Fruit fly (Drosophila melanogaster) whole organism, embryonic: ENCODE data around the gene CG14395.
A peak's percentile ranks its signal among the peaks of the same experiment; 100 is the strongest.

Experiments
- Abd-B ChIP-seq: fragments of 200-800 bp; sonication (Bioruptor generic); optimal IDR thresholded peaks from 2 replicates; lab custom pipeline; 2018; ENCODE audit warnings: missing biosample characterization, mild to moderate bottlenecking, missing genetic modification characterization, moderate library complexity
- B-H1 ChIP-seq: fragments of 200-800 bp; sonication (Bioruptor generic); IDR thresholded peaks from 3 replicates; pipeline ENCODE4 v1.3.6; 2022; ENCODE audit warnings: missing biosample characterization, missing genetic modification characterization
- Bteb2 ChIP-seq: fragments of 200-800 bp; sonication (Bioruptor generic); optimal IDR thresholded peaks from 2 replicates; lab custom pipeline; 2016; ENCODE audit warnings: missing biosample characterization, missing genetic modification characterization
- CG10462 ChIP-seq: fragments of 200-800 bp; sonication (Bioruptor generic); optimal IDR thresholded peaks from 2 replicates; lab custom pipeline; 2016; ENCODE audit warnings: missing biosample characterization, missing genetic modification characterization
- CG10979 ChIP-seq: fragments of 200-800 bp; sonication (Bioruptor generic); optimal IDR thresholded peaks from 2 replicates; lab custom pipeline; 2018; ENCODE audit warnings: missing biosample characterization, mild to moderate bottlenecking, missing genetic modification characterization, moderate library complexity
- CG12155 ChIP-seq: fragments of 200-800 bp; sonication (Bioruptor generic); optimal IDR thresholded peaks from 3 replicates; lab custom pipeline; 2016; ENCODE audit warnings: missing biosample characterization, missing genetic modification characterization
- CG12219 ChIP-seq: fragments of 200-800 bp; sonication (Bioruptor generic); optimal IDR thresholded peaks from 3 replicates; lab custom pipeline; 2018; ENCODE audit warnings: missing biosample characterization, mild to moderate bottlenecking, missing genetic modification characterization
- CG12391 ChIP-seq: fragments of 200-800 bp; sonication (Bioruptor generic); optimal IDR thresholded peaks from 3 replicates; lab custom pipeline; 2018; ENCODE audit warnings: missing biosample characterization, mild to moderate bottlenecking, missing genetic modification characterization, moderate library complexity
- CG13894 ChIP-seq: fragments of 200-800 bp; sonication (Bioruptor generic); optimal IDR thresholded peaks from 3 replicates; lab custom pipeline; 2018; ENCODE audit warnings: missing biosample characterization, mild to moderate bottlenecking, missing genetic modification characterization, moderate library complexity
- CG15269 ChIP-seq: fragments of 200-800 bp; sonication (Bioruptor generic); optimal IDR thresholded peaks from 2 replicates; lab custom pipeline; 2018; ENCODE audit warnings: missing biosample characterization, mild to moderate bottlenecking, missing genetic modification characterization, moderate library complexity
- CG1647 ChIP-seq: fragments of 200-800 bp; sonication (Bioruptor generic); optimal IDR thresholded peaks from 3 replicates; lab custom pipeline; 2016; ENCODE audit warnings: missing biosample characterization, missing genetic modification characterization
- CG17802 ChIP-seq: fragments of 200-800 bp; sonication (Bioruptor generic); optimal IDR thresholded peaks from 2 replicates; lab custom pipeline; 2018; ENCODE audit warnings: missing biosample characterization, mild to moderate bottlenecking, missing genetic modification characterization, moderate library complexity
- CG17912 ChIP-seq: fragments of 200-800 bp; sonication (Bioruptor generic); optimal IDR thresholded peaks from 2 replicates; lab custom pipeline; 2018; ENCODE audit warnings: missing biosample characterization, mild to moderate bottlenecking, missing genetic modification characterization
- CG18599 ChIP-seq: fragments of 200-800 bp; sonication (Bioruptor generic); optimal IDR thresholded peaks from 3 replicates; lab custom pipeline; 2017; ENCODE audit warnings: missing biosample characterization, missing genetic modification characterization, mild to moderate bottlenecking, moderate library complexity, missing genetic modification reagents
- CG18764 ChIP-seq: fragments of 200-800 bp; sonication (Bioruptor generic); optimal IDR thresholded peaks from 3 replicates; lab custom pipeline; 2016; ENCODE audit warnings: missing biosample characterization, missing genetic modification characterization
- CG2116 ChIP-seq: fragments of 200-800 bp; sonication (Bioruptor generic); optimal IDR thresholded peaks from 3 replicates; lab custom pipeline; 2018; ENCODE audit warnings: missing biosample characterization, mild to moderate bottlenecking, missing genetic modification characterization
- CG31388 ChIP-seq: fragments of 200-800 bp; sonication (Bioruptor generic); optimal IDR thresholded peaks from 2 replicates; lab custom pipeline; 2016; ENCODE audit warnings: missing biosample characterization, missing genetic modification characterization
- CG32532 ChIP-seq: fragments of 200-800 bp; sonication (Bioruptor generic); IDR thresholded peaks from 2 replicates; pipeline ENCODE4 v1.3.6; 2022; ENCODE audit warnings: missing biosample characterization, missing genetic modification characterization
- CG3995 ChIP-seq: fragments of 200-800 bp; sonication (Bioruptor generic); optimal IDR thresholded peaks from 3 replicates; lab custom pipeline; 2016; ENCODE audit warnings: missing biosample characterization, missing genetic modification characterization
- CG4424 ChIP-seq: fragments of 200-800 bp; sonication (Bioruptor generic); optimal IDR thresholded peaks from 3 replicates; lab custom pipeline; 2016; ENCODE audit warnings: missing biosample characterization, missing genetic modification characterization
- CG4617 ChIP-seq: fragments of 200-800 bp; sonication (Bioruptor generic); optimal IDR thresholded peaks from 3 replicates; lab custom pipeline; 2016; ENCODE audit warnings: missing biosample characterization, missing genetic modification characterization, borderline replicate concordance
- CG6689 ChIP-seq: fragments of 200-800 bp; sonication (Bioruptor generic); IDR thresholded peaks from 2 replicates; pipeline ENCODE4 v1.3.6; 2022; ENCODE audit warnings: missing biosample characterization, missing genetic modification characterization
- CG6854 ChIP-seq: fragments of 200-800 bp; sonication (Bioruptor generic); optimal IDR thresholded peaks from 3 replicates; lab custom pipeline; 2017; ENCODE audit warnings: missing biosample characterization, mild to moderate bottlenecking, missing genetic modification characterization
- CG7786 ChIP-seq: fragments of 200-800 bp; sonication (Bioruptor generic); optimal IDR thresholded peaks from 2 replicates; lab custom pipeline; 2016; ENCODE audit warnings: missing biosample characterization, missing genetic modification characterization
- CG8281 ChIP-seq: fragments of 200-800 bp; sonication (Bioruptor generic); optimal IDR thresholded peaks from 2 replicates; lab custom pipeline; 2018; ENCODE audit warnings: missing biosample characterization, mild to moderate bottlenecking, missing genetic modification characterization, moderate library complexity
- CG9215 ChIP-seq: fragments of 200-800 bp; sonication (Bioruptor generic); IDR thresholded peaks from 2 replicates; pipeline ENCODE4 v1.3.6; 2022; ENCODE audit warnings: missing biosample characterization, missing genetic modification characterization
- CG9609 ChIP-seq: fragments of 200-800 bp; sonication (Bioruptor generic); optimal IDR thresholded peaks from 3 replicates; lab custom pipeline; 2016; ENCODE audit warnings: missing biosample characterization, missing genetic modification characterization
- CTCF ChIP-seq: fragments of 200-800 bp; sonication (Bioruptor generic); optimal IDR thresholded peaks from 2 replicates; lab custom pipeline; 2017; ENCODE audit warnings: missing biosample characterization, mild to moderate bottlenecking, missing genetic modification characterization, moderate library complexity
- Chrac-16 ChIP-seq: fragments of 200-800 bp; sonication (Bioruptor generic); optimal IDR thresholded peaks from 3 replicates; lab custom pipeline; 2016; ENCODE audit warnings: missing biosample characterization, missing genetic modification characterization
- HLH54F ChIP-seq: fragments of 200-800 bp; sonication (Bioruptor generic); optimal IDR thresholded peaks from 3 replicates; lab custom pipeline; 2016; ENCODE audit warnings: missing biosample characterization, missing genetic modification characterization
- Lhr ChIP-seq: fragments of 200-800 bp; sonication (Bioruptor generic); optimal IDR thresholded peaks from 3 replicates; lab custom pipeline; 2017; ENCODE audit warnings: mild to moderate bottlenecking, missing biosample characterization, missing genetic modification reagents, missing genetic modification characterization
- Lpt ChIP-seq: fragments of >200 bp; optimal IDR thresholded peaks from 2 replicates; lab custom pipeline; 2018; ENCODE audit warnings: missing biosample characterization, missing genetic modification characterization
- Ssrp ChIP-seq: fragments of 200-800 bp; sonication (Bioruptor generic); optimal IDR thresholded peaks from 2 replicates; lab custom pipeline; 2018; ENCODE audit warnings: missing biosample characterization, mild to moderate bottlenecking, missing genetic modification characterization, moderate library complexity
- aop ChIP-seq: fragments of 200-800 bp; sonication (Bioruptor generic); IDR thresholded peaks from 2 replicates; pipeline ENCODE4 v1.3.6; 2022; ENCODE audit warnings: missing biosample characterization, missing genetic modification characterization
- ato ChIP-seq: fragments of 200-800 bp; sonication (Bioruptor generic); IDR thresholded peaks from 2 replicates; pipeline ENCODE4 v1.3.6; 2022; ENCODE audit warnings: missing biosample characterization, missing genetic modification characterization; ENCODE audit not compliant: partially characterized antibody
- bowl ChIP-seq: fragments of 200-800 bp; sonication (Bioruptor generic); IDR thresholded peaks from 2 replicates; pipeline ENCODE4 v1.3.6; 2022; ENCODE audit warnings: missing biosample characterization, missing genetic modification characterization
- caup ChIP-seq: fragments of 200-800 bp; sonication (Bioruptor generic); optimal IDR thresholded peaks from 3 replicates; lab custom pipeline; 2017; ENCODE audit warnings: missing biosample characterization, mild to moderate bottlenecking, missing genetic modification characterization, moderate library complexity; ENCODE audit not compliant: severe bottlenecking
- gcm ChIP-seq: fragments of 200-800 bp; sonication (Bioruptor generic); optimal IDR thresholded peaks from 2 replicates; lab custom pipeline; 2019; ENCODE audit warnings: missing biosample characterization, mild to moderate bottlenecking, missing genetic modification characterization, moderate library complexity
- gem ChIP-seq: fragments of 200-800 bp; sonication (Bioruptor generic); optimal IDR thresholded peaks from 2 replicates; lab custom pipeline; 2019; ENCODE audit warnings: missing biosample characterization, mild to moderate bottlenecking, missing genetic modification characterization, moderate library complexity
- gfzf ChIP-seq: fragments of 200-800 bp; sonication (Bioruptor generic); optimal IDR thresholded peaks from 2 replicates; lab custom pipeline; 2016; ENCODE audit warnings: missing biosample characterization, mild to moderate bottlenecking, missing genetic modification characterization, moderate library complexity
- gt ChIP-seq: fragments of 200-800 bp; sonication (Bioruptor generic); IDR thresholded peaks from 2 replicates; pipeline ENCODE4 v1.3.6; 2022; ENCODE audit warnings: missing biosample characterization, missing genetic modification characterization
- jing ChIP-seq: fragments of 200-800 bp; sonication (Bioruptor generic); optimal IDR thresholded peaks from 2 replicates; lab custom pipeline; 2018; ENCODE audit warnings: missing biosample characterization, mild to moderate bottlenecking, missing genetic modification characterization
- lmd ChIP-seq: fragments of 200-800 bp; sonication (Bioruptor generic); IDR thresholded peaks from 2 replicates; pipeline ENCODE4 v1.3.6; 2022; ENCODE audit warnings: missing biosample characterization, missing genetic modification characterization
- maf-S ChIP-seq: fragments of 200-800 bp; sonication (Bioruptor generic); optimal IDR thresholded peaks from 2 replicates; lab custom pipeline; 2016; ENCODE audit warnings: missing biosample characterization, missing genetic modification characterization
- p53 ChIP-seq: fragments of 200-800 bp; sonication (Bioruptor generic); optimal IDR thresholded peaks from 2 replicates; lab custom pipeline; 2016; ENCODE audit warnings: missing biosample characterization, missing genetic modification characterization
- schlank ChIP-seq: fragments of 200-800 bp; sonication (Bioruptor generic); optimal IDR thresholded peaks from 2 replicates; lab custom pipeline; 2018; ENCODE audit warnings: missing biosample characterization, mild to moderate bottlenecking, missing genetic modification characterization
- sens ChIP-seq: fragments of 200-800 bp; sonication (Bioruptor generic); peaks from one replicate; lab custom pipeline; 2016; ENCODE audit warnings: missing biosample characterization, missing genetic modification characterization
- slbo ChIP-seq: fragments of 200-800 bp; sonication (Bioruptor generic); IDR thresholded peaks from 2 replicates; pipeline ENCODE4 v1.3.6; 2022; ENCODE audit warnings: missing biosample characterization, missing genetic modification characterization
- zen2 ChIP-seq: fragments of 200-800 bp; sonication (Bioruptor generic); IDR thresholded peaks from 3 replicates; pipeline ENCODE4 v1.3.6; 2022; ENCODE audit warnings: missing biosample characterization, missing genetic modification characterization; ENCODE audit not compliant: partially characterized antibody

CG14395 gene

DNA sequence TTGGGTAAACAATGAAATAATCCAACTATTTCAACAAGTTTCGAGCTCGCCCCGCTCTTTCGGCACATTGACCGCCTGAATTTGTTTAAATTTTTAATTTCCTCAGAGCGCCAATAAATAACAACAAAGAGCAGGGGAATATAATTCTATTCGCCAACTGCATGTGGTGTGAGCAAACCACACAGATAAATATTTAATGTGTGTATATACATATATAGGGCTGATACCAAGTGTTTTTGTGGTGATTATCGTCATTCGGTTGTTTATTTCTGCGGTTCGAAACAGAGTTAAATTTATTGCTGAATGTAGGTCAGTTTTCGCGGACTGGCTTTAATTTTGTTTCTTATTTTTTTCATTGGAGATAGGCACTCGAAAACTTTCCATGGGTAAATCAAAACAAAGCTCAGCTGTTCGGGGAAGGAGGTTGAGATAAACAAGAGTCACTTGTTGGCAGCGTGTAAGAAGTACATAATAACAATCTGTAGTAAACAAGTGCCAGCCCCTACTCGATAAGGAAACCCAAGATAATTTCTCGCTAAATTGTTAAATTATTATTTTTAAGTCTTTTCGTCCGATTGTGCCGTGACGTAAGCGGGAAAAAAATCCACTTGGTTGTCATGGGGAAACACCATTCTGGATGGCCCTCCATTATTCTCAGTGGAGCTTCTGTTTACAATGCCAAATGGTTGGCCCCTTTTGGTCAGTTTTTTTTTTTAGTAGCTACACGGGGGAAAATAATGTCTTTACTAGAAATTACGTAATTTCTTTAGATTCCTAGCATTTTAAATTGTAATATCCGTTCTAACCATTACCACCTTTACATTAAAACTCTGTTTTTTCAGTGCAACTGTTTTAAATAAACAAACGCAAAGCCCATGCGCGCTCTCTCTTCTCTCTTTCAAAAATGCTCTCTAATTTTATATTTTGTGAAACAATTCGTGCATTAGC is 55.2 kb downstream of the CG14395 start:
- no peak for TF ChIP-seq schlank (tag; lab: Kevin White, UChicago)
- TF ChIP-seq CG18764 (GFP tag; lab: Kevin White, UChicago) = peak; percentile 2
- TF ChIP-seq gcm (GFP tag; lab: Kevin White, UChicago) = peak; percentile 27
- TF ChIP-seq CG32532 (GFP tag; lab: Robert Waterston, UW) = peak; percentile 79
- TF ChIP-seq CG31388 (GFP tag; lab: Kevin White, UChicago) = no peak
- no peak for TF ChIP-seq ato (GFP tag; lab: Robert Waterston, UW)
- TF ChIP-seq CG6689 (GFP tag; lab: Robert Waterston, UW) = peak; percentile 42; the same call in 1 of the 2 replicates
- TF ChIP-seq CG17802 = no peak
- peak; percentile 39 for TF ChIP-seq CG10979 (tag; lab: Kevin White, UChicago)
- TF ChIP-seq zen2 (GFP tag; lab: Robert Waterston, UW) = no peak
- no peak for TF ChIP-seq aop (GFP tag; lab: Robert Waterston, UW)
- peak; percentile 68 for TF ChIP-seq gem (tag; lab: Kevin White, UChicago)
- TF ChIP-seq CG4424 (GFP tag; lab: Kevin White, UChicago) = peak; percentile 57
- TF ChIP-seq slbo (GFP tag; lab: Robert Waterston, UW) = peak; percentile 81
- no peak for TF ChIP-seq bowl (GFP tag; lab: Robert Waterston, UW)
- no peak for TF ChIP-seq caup (GFP tag; lab: Kevin White, UChicago)
- TF ChIP-seq maf-S = peak; percentile 42
- no peak for TF ChIP-seq Lhr (GFP tag; lab: Kevin White, UChicago)
- peak; percentile 32; the same call in 1 of the 2 replicates for TF ChIP-seq CG9215 (GFP tag; lab: Robert Waterston, UW)
- peak; percentile 14 for TF ChIP-seq CG4617 (GFP tag; lab: Kevin White, UChicago)
- no peak for TF ChIP-seq Abd-B (GFP tag; lab: Kevin White, UChicago)
- peak; percentile 50 for TF ChIP-seq lmd (GFP tag; lab: Robert Waterston, UW)
- TF ChIP-seq CG10462 (GFP tag; lab: Kevin White, UChicago) = no peak
- TF ChIP-seq CG17912 (GFP tag; lab: Kevin White, UChicago) = no peak
- peak; percentile 92 for TF ChIP-seq sens
- TF ChIP-seq CG8281 (tag; lab: Kevin White, UChicago) = peak; percentile 7
- TF ChIP-seq CG18599 = peak; percentile 81
- peak; percentile 67 for TF ChIP-seq CG15269
- TF ChIP-seq Chrac-16 = no peak
- no peak for TF ChIP-seq Lpt (GFP tag; lab: Kevin White, UChicago)
- no peak for TF ChIP-seq gt (GFP tag; lab: Robert Waterston, UW)
- TF ChIP-seq HLH54F = peak; percentile 38
- TF ChIP-seq p53 (GFP tag; lab: Kevin White, UChicago) = no peak
- TF ChIP-seq B-H1 (GFP tag; lab: Robert Waterston, UW) = peak; percentile 39; the same call in 2 of the 3 replicates
- peak; percentile 40 for TF ChIP-seq CG13894 (tag; lab: Kevin White, UChicago)
- no peak for TF ChIP-seq CG3995 (GFP tag; lab: Kevin White, UChicago)
- TF ChIP-seq CG9609 (GFP tag; lab: Kevin White, UChicago) = no peak
- TF ChIP-seq CG2116 (GFP tag; lab: Kevin White, UChicago) = peak; percentile 16
- TF ChIP-seq CG12155 = peak; percentile 41
- no peak for TF ChIP-seq CG12219 (GFP tag; lab: Kevin White, UChicago)
- TF ChIP-seq CTCF (GFP tag; lab: Kevin White, UChicago) = no peak
- TF ChIP-seq CG6854 = no peak
- peak; percentile 8 for TF ChIP-seq jing (GFP tag; lab: Kevin White, UChicago)
- TF ChIP-seq CG12391 (tag; lab: Kevin White, UChicago) = peak; percentile 59
- TF ChIP-seq Ssrp (tag; lab: Kevin White, UChicago) = no peak
- TF ChIP-seq gfzf (GFP tag; lab: Kevin White, UChicago) = no peak
- peak; percentile 20 for TF ChIP-seq CG7786 (GFP tag; lab: Kevin White, UChicago)
- peak; percentile 25 for TF ChIP-seq Bteb2 (GFP tag; lab: Kevin White, UChicago)
- peak; percentile 20 for TF ChIP-seq CG1647
